Worm (Caenorhabditis elegans): Measurements from ENCODE around the gene bckd-1A.

Gene bckd-1A

DNA sequence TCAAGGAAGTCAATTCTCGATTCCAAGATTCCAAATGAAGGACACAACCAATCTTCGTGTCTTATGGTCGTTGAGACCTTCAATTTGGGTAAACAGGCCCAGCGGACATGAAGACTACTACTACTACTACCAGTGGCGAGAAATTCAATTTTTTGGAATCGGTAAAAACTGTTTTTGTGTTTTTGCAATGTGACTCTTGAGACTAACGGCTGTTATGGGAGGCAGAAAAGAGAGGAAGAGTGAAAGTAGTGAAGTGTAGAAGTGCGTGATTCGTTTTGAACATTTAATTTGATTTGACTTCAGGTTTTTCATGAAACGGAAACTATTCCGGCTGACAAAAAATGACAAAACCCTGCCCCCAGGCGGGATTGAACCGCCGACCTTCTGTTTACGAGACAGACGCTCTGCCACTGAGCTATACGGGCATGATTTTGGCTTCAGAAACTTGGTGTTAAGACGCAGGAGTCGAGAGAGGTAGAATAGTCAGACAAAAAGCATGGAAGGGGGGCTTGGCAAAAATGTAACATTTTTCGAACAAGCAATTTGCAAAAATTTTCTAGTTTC is 43.5 kb upstream of the bckd-1A start (continued):
- TF ChIP-seq nhr-77 (tag; optimal IDR thresholded peaks at IDR 0.05) (peak; percentile 55), aly-2 (tag; optimal IDR thresholded peaks at IDR 0.05) (no peak), blmp-1 (tag; optimal IDR thresholded peaks at IDR 0.05) (peak; percentile 68), nhr-47 (tag; optimal IDR thresholded peaks at IDR 0.05) (peak; percentile 69), alr-1 (tag; optimal IDR thresholded peaks at IDR 0.05; ENCODE audit: borderline replicate concordance) (no peak), sox-4 (tag; optimal IDR thresholded peaks at IDR 0.05) (no peak), nhr-19 (GFP tag; conservative IDR thresholded peaks at IDR 0.05) (peak; percentile 25), jun-1 (tag; optimal IDR thresholded peaks at IDR 0.05) (peak; percentile 56), mdl-1 (tag; optimal IDR thresholded peaks at IDR 0.05) (peak in 1 of 2 experiments; percentile 36), nhr-71 (tag; optimal IDR thresholded peaks at IDR 0.05) (peak; percentile 70), zag-1 (tag; optimal IDR thresholded peaks at IDR 0.05) (no peak), tlp-1 (tag; optimal IDR thresholded peaks at IDR 0.05) (no peak), snu-23 (GFP tag; optimal IDR thresholded peaks at IDR 0.05) (peak; percentile 61), lin-13 (GFP tag; optimal IDR thresholded peaks at IDR 0.05) (no peak), pag-3 (tag; optimal IDR thresholded peaks at IDR 0.05; ENCODE audit: borderline replicate concordance, insufficient read depth) (no peak), elt-3 (tag; optimal IDR thresholded peaks at IDR 0.05) (no peak), egl-27 (tag; optimal IDR thresholded peaks at IDR 0.05) (no peak), nhr-28 (tag; optimal IDR thresholded peaks at IDR 0.05) (no peak), F16B12.6 (tag; optimal IDR thresholded peaks at IDR 0.05) (peak; percentile 18), mep-1 (tag; optimal IDR thresholded peaks at IDR 0.05) (peak; percentile 3), lin-15B (tag; optimal IDR thresholded peaks at IDR 0.05) (no peak), nhr-237 (tag; optimal IDR thresholded peaks at IDR 0.05) (no peak), lin-39 (tag; optimal IDR thresholded peaks at IDR 0.05) (no peak), unc-62 (GFP tag; optimal IDR thresholded peaks at IDR 0.05) (no peak), ceh-82 (tag; optimal IDR thresholded peaks at IDR 0.05) (peak in 1 of 3 experiments; percentile 57), ceh-8 (GFP tag; optimal IDR thresholded peaks at IDR 0.05) (no peak), lsy-2 (tag; optimal IDR thresholded peaks at IDR 0.05) (peak; percentile 25 to 66), Y116A8C.19 (tag; optimal IDR thresholded peaks at IDR 0.05; ENCODE audit: borderline replicate concordance) (no peak), fos-1 (tag; optimal IDR thresholded peaks at IDR 0.05) (peak; percentile 29), ceh-88 (GFP tag; IDR thresholded peaks at IDR 0.05) (no peak), zip-4 (GFP tag; optimal IDR thresholded peaks at IDR 0.05) (no peak)

DNA sequence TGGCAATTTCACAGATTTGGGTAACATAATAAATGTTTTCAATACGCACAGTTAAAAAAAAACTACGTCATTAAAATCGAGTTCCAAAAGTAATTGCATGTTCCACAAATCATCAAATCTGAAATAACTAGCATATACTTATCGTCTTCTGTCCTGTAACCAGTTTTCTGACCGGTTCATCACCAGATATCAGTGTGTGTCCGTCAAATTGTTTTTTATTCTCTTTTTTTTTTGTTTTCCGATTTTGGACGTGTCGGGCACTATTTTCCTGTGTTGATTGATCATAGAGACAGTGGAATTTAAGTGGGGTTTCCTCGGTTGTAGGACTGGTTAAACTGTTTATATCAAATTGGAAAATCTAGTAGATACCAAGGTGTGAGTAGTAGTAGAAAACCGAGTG is 41.6 kb upstream of the bckd-1A start:
- no peak for TF ChIP-seq ceh-82 (tag; optimal IDR thresholded peaks at IDR 0.05)
- TF ChIP-seq nhr-85 (tag): peak; percentile 77
- TF ChIP-seq hpl-2 (GFP tag; optimal IDR thresholded peaks at IDR 0.05): no peak
- peak; percentile 44 for TF ChIP-seq lin-14 (GFP tag; optimal IDR thresholded peaks at IDR 0.05)
- peak; percentile 2 for TF ChIP-seq snu-23 (GFP tag; optimal IDR thresholded peaks at IDR 0.05)
- TF ChIP-seq efl-1 (optimal IDR thresholded peaks at IDR 0.05): no peak
- TF ChIP-seq efl-1 (GFP tag; optimal IDR thresholded peaks at IDR 0.05 in 1 of 2): no peak
- TF ChIP-seq elt-3 (tag; optimal IDR thresholded peaks at IDR 0.05): peak in 3 of 6 experiments; percentile 20 to 61 (median 22)
- TF ChIP-seq fos-1 (tag; optimal IDR thresholded peaks at IDR 0.05): no peak
- no peak for TF ChIP-seq sptf-1 (tag; optimal IDR thresholded peaks at IDR 0.05)
- TF ChIP-seq lir-3 (tag; optimal IDR thresholded peaks at IDR 0.05; ENCODE audit: poor library complexity): no peak
- TF ChIP-seq pqm-1 (tag; optimal IDR thresholded peaks at IDR 0.05): no peak
- TF ChIP-seq ceh-90 (tag; optimal IDR thresholded peaks at IDR 0.05): no peak
- no peak for TF ChIP-seq rnt-1 (tag; optimal IDR thresholded peaks at IDR 0.05)
- no peak for TF ChIP-seq nhr-28 (tag; optimal IDR thresholded peaks at IDR 0.05)
- TF ChIP-seq lsy-2 (tag; optimal IDR thresholded peaks at IDR 0.05): peak in 1 of 2 experiments; percentile 11
- TF ChIP-seq C16A3.4 (tag; optimal IDR thresholded peaks at IDR 0.05): no peak
- no peak for TF ChIP-seq hlh-17 (GFP tag; optimal IDR thresholded peaks at IDR 0.05; ENCODE audit: borderline replicate concordance)
- TF ChIP-seq dpl-1 (GFP tag; optimal IDR thresholded peaks at IDR 0.05): no peak
- TF ChIP-seq skn-1 (tag; optimal IDR thresholded peaks at IDR 0.05): no peak
- TF ChIP-seq sox-4 (tag; optimal IDR thresholded peaks at IDR 0.05): no peak
- peak; percentile 18 for TF ChIP-seq nhr-20 (tag; optimal IDR thresholded peaks at IDR 0.05)
- no peak for TF ChIP-seq lin-39 (tag; optimal IDR thresholded peaks at IDR 0.05)

All from whole organism, L1 larva.